Fruit fly (Drosophila melanogaster) whole organism, embryonic: ENCODE measurements around the gene Syx8.
A peak's percentile ranks its signal among the peaks of the same experiment; 100 is the strongest.

ENCODE experiments used
- Bdp1 ChIP-seq: fragments of 200-800 bp; sonication (Bioruptor generic); optimal IDR thresholded peaks from 3 replicates; lab custom pipeline; 2016; ENCODE audit warnings: missing biosample characterization, missing genetic modification characterization
- CG10209 ChIP-seq: fragments of 200-800 bp; sonication (Bioruptor generic); optimal IDR thresholded peaks from 3 replicates; lab custom pipeline; 2017; ENCODE audit warnings: missing biosample characterization, mild to moderate bottlenecking, missing genetic modification characterization, missing genetic modification reagents
- CG11456 ChIP-seq: fragments of 200-800 bp; sonication (Bioruptor generic); IDR thresholded peaks from 3 replicates; pipeline ENCODE4 v1.3.6; 2022; ENCODE audit warnings: missing biosample characterization, missing genetic modification characterization
- CG11560 ChIP-seq: fragments of 200-800 bp; sonication (Bioruptor generic); IDR thresholded peaks from 3 replicates; pipeline ENCODE4 v1.3.6; 2022; ENCODE audit warnings: missing biosample characterization, missing genetic modification characterization
- CG12236 ChIP-seq: fragments of 200-800 bp; sonication (Bioruptor generic); optimal IDR thresholded peaks from 2 replicates; lab custom pipeline; 2016; ENCODE audit warnings: missing biosample characterization, missing genetic modification characterization
- CG1233 ChIP-seq: fragments of 200-800 bp; sonication (Bioruptor generic); optimal IDR thresholded peaks from 4 replicates; lab custom pipeline; 2018; ENCODE audit warnings: missing biosample characterization, mild to moderate bottlenecking, missing genetic modification characterization
- CG1602 ChIP-seq: fragments of 200-800 bp; sonication (Bioruptor generic); optimal IDR thresholded peaks from 3 replicates; lab custom pipeline; 2016; ENCODE audit warnings: missing biosample characterization, missing genetic modification characterization
- CG16815 ChIP-seq: fragments of 200-800 bp; sonication (Bioruptor generic); optimal IDR thresholded peaks from 3 replicates; lab custom pipeline; 2017; ENCODE audit warnings: missing biosample characterization, mild to moderate bottlenecking, missing genetic modification characterization
- CG17328 ChIP-seq: fragments of 200-800 bp; sonication (Bioruptor generic); IDR thresholded peaks from 2 replicates; pipeline ENCODE4 v1.3.6; 2022; ENCODE audit warnings: missing biosample characterization, missing genetic modification characterization
- CG1792 ChIP-seq: fragments of 200-800 bp; sonication (Bioruptor generic); optimal IDR thresholded peaks from 2 replicates; lab custom pipeline; 2016; ENCODE audit warnings: missing biosample characterization, missing genetic modification characterization
- CG2116 ChIP-seq: fragments of 200-800 bp; sonication (Bioruptor generic); optimal IDR thresholded peaks from 3 replicates; lab custom pipeline; 2018; ENCODE audit warnings: missing biosample characterization, mild to moderate bottlenecking, missing genetic modification characterization
- CG30020 ChIP-seq: fragments of 200-800 bp; optimal IDR thresholded peaks from 2 replicates; lab custom pipeline; 2019; ENCODE audit warnings: missing biosample characterization, mild to moderate bottlenecking, missing genetic modification characterization, moderate library complexity
- CG3065 ChIP-seq: fragments of 200-800 bp; sonication (Bioruptor generic); optimal IDR thresholded peaks from 2 replicates; lab custom pipeline; 2016; ENCODE audit warnings: missing biosample characterization, missing genetic modification characterization
- CG31365 ChIP-seq: fragments of 200-800 bp; sonication (Bioruptor generic); optimal IDR thresholded peaks from 2 replicates; lab custom pipeline; 2018; ENCODE audit warnings: missing biosample characterization, mild to moderate bottlenecking, missing genetic modification characterization
- CG3281 ChIP-seq: fragments of 200-800 bp; sonication (Bioruptor generic); optimal IDR thresholded peaks from 3 replicates; lab custom pipeline; 2017; ENCODE audit warnings: missing biosample characterization, mild to moderate bottlenecking, missing genetic modification characterization
- CG3407 ChIP-seq: fragments of 200-800 bp; sonication (Bioruptor generic); optimal IDR thresholded peaks from 2 replicates; lab custom pipeline; 2018; ENCODE audit warnings: missing biosample characterization, mild to moderate bottlenecking, missing genetic modification characterization
- CG3838 ChIP-seq: fragments of 200-800 bp; sonication (Bioruptor generic); optimal IDR thresholded peaks from 3 replicates; lab custom pipeline; 2016; ENCODE audit warnings: missing biosample characterization, missing genetic modification characterization
- CG7556 ChIP-seq: fragments of 200-800 bp; sonication (Bioruptor generic); optimal IDR thresholded peaks from 2 replicates; lab custom pipeline; 2017; ENCODE audit warnings: missing biosample characterization, mild to moderate bottlenecking, missing genetic modification characterization
- CG7745 ChIP-seq: fragments of 200-800 bp; sonication (Bioruptor generic); optimal IDR thresholded peaks from 2 replicates; lab custom pipeline; 2018; ENCODE audit warnings: missing biosample characterization, mild to moderate bottlenecking, missing genetic modification characterization, moderate library complexity
- CG8290 ChIP-seq, 3 experiments: fragments of 200-800 bp; sonication (Bioruptor generic); optimal IDR thresholded peaks; 2 replicates each; lab custom pipeline; 2016 to 2019; ENCODE audit warnings: missing biosample characterization in 3 of 3, missing genetic modification characterization in 3 of 3, mild to moderate bottlenecking in 2 of 3, moderate library complexity in 1 of 3
- CG9932 ChIP-seq: fragments of 200-800 bp; sonication (Bioruptor generic); IDR thresholded peaks from 2 replicates; pipeline ENCODE4 v1.3.6; 2022; ENCODE audit warnings: missing biosample characterization, missing genetic modification characterization
- D ChIP-seq, 2 experiments: fragments of 200-800 bp in 1 of 2; fragments of >200 bp in 1 of 2; sonication (Bioruptor generic) in 1 of 2; optimal IDR thresholded peaks; 2 replicates in 1 of 2; 3 replicates in 1 of 2; lab custom pipeline; 2017; ENCODE audit warnings: mild to moderate bottlenecking in 1 of 2, missing biosample characterization in 1 of 2, missing genetic modification characterization in 1 of 2, missing genetic modification reagents in 1 of 2
- Dad ChIP-seq: fragments of 200-800 bp; sonication (Bioruptor generic); optimal IDR thresholded peaks from 3 replicates; lab custom pipeline; 2016; ENCODE audit warnings: missing biosample characterization, missing genetic modification characterization
- Dref ChIP-seq: fragments of 200-800 bp; sonication (Bioruptor generic); IDR thresholded peaks from 2 replicates; pipeline ENCODE4 v1.3.6; 2022; ENCODE audit warnings: missing biosample characterization, missing genetic modification characterization
- Drgx ChIP-seq: fragments of 200-800 bp; sonication (Bioruptor generic); IDR thresholded peaks from 2 replicates; pipeline ENCODE4 v1.3.6; 2022; ENCODE audit warnings: missing biosample characterization, missing genetic modification characterization
- E2f1 ChIP-seq: fragments of 200-800 bp; sonication (Bioruptor generic); IDR thresholded peaks from 2 replicates; pipeline ENCODE4 v1.3.6; 2022; ENCODE audit warnings: missing biosample characterization, missing genetic modification characterization
- Hmr ChIP-seq: fragments of 200-800 bp; sonication (Bioruptor generic); optimal IDR thresholded peaks from 3 replicates; lab custom pipeline; 2017; ENCODE audit warnings: mild to moderate bottlenecking, missing biosample characterization, missing genetic modification reagents, missing genetic modification characterization
- Lpt ChIP-seq: fragments of >200 bp; optimal IDR thresholded peaks from 2 replicates; lab custom pipeline; 2018; ENCODE audit warnings: missing biosample characterization, missing genetic modification characterization
- Neu2 ChIP-seq: fragments of 200-800 bp; sonication (Bioruptor generic); optimal IDR thresholded peaks from 3 replicates; lab custom pipeline; 2016; ENCODE audit warnings: missing biosample characterization, missing genetic modification characterization, borderline replicate concordance
- Oaz ChIP-seq: fragments of 200-800 bp; sonication (Bioruptor generic); IDR thresholded peaks from 2 replicates; pipeline ENCODE4 v1.3.6; 2022; ENCODE audit warnings: missing biosample characterization, missing genetic modification characterization
- PHDP ChIP-seq: fragments of 200-800 bp; sonication (Bioruptor generic); optimal IDR thresholded peaks from 3 replicates; lab custom pipeline; 2018; ENCODE audit warnings: missing biosample characterization, mild to moderate bottlenecking, missing genetic modification characterization, moderate library complexity
- Rx ChIP-seq: fragments of 200-800 bp; sonication (Bioruptor generic); IDR thresholded peaks from 2 replicates; pipeline ENCODE4 v1.3.6; 2022; ENCODE audit warnings: missing biosample characterization, missing genetic modification characterization
- Trl ChIP-seq, 3 experiments: fragments of >200 bp in 2 of 3; fragments of 200-800 bp in 1 of 3; sonication (Bioruptor generic) in 1 of 3; optimal IDR thresholded peaks; 2 replicates in 1 of 3; 3 replicates in 2 of 3; lab custom pipeline; 2016 to 2017; ENCODE audit warnings: missing biosample characterization in 1 of 3, missing genetic modification characterization in 1 of 3
- Vsx1 ChIP-seq: fragments of 200-800 bp; sonication (Bioruptor generic); optimal IDR thresholded peaks from 2 replicates; lab custom pipeline; 2017; ENCODE audit warnings: missing biosample characterization, mild to moderate bottlenecking, missing genetic modification characterization, missing genetic modification reagents
- Xbp1 ChIP-seq: fragments of 200-800 bp; sonication (Bioruptor generic); optimal IDR thresholded peaks from 3 replicates; lab custom pipeline; 2016; ENCODE audit warnings: missing biosample characterization, mild to moderate bottlenecking, missing genetic modification characterization
- abd-A ChIP-seq: fragments of 200-800 bp; sonication (Bioruptor generic); optimal IDR thresholded peaks from 3 replicates; lab custom pipeline; 2019; ENCODE audit warnings: missing biosample characterization, mild to moderate bottlenecking, missing genetic modification characterization, moderate library complexity
- ac ChIP-seq: fragments of 200-800 bp; sonication (Bioruptor generic); optimal IDR thresholded peaks from 3 replicates; lab custom pipeline; 2017; ENCODE audit warnings: missing biosample characterization, mild to moderate bottlenecking, missing genetic modification characterization
- az2 ChIP-seq: fragments of 200-800 bp; sonication (Bioruptor generic); optimal IDR thresholded peaks from 3 replicates; lab custom pipeline; 2016; ENCODE audit warnings: missing biosample characterization, missing genetic modification characterization
- bbx ChIP-seq: fragments of 200-800 bp; sonication (Bioruptor generic); IDR thresholded peaks from 2 replicates; pipeline ENCODE4 v1.3.6; 2022; ENCODE audit warnings: missing biosample characterization, missing genetic modification characterization; ENCODE audit not compliant: partially characterized antibody
- chn ChIP-seq: fragments of 200-800 bp; sonication (Bioruptor generic); optimal IDR thresholded peaks from 2 replicates; lab custom pipeline; 2016; ENCODE audit warnings: missing biosample characterization, missing genetic modification characterization
- crc ChIP-seq: fragments of 200-800 bp; sonication (Bioruptor generic); optimal IDR thresholded peaks from 2 replicates; lab custom pipeline; 2016; ENCODE audit warnings: missing biosample characterization, missing genetic modification characterization
- fd3F ChIP-seq: fragments of 200-800 bp; sonication (Bioruptor generic); optimal IDR thresholded peaks from 2 replicates; lab custom pipeline; 2018; ENCODE audit warnings: missing biosample characterization, mild to moderate bottlenecking, missing genetic modification characterization, moderate library complexity
- grau ChIP-seq: fragments of 200-800 bp; optimal IDR thresholded peaks from 3 replicates; lab custom pipeline; 2019; ENCODE audit warnings: missing biosample characterization, mild to moderate bottlenecking, missing genetic modification characterization, moderate library complexity
- jigr1 ChIP-seq: fragments of 200-800 bp; sonication (Bioruptor generic); IDR thresholded peaks from 3 replicates; pipeline ENCODE4 v1.3.6; 2022; ENCODE audit warnings: missing biosample characterization, missing genetic modification characterization
- sim ChIP-seq: fragments of 200-800 bp; sonication (Bioruptor generic); IDR thresholded peaks from 2 replicates; pipeline ENCODE4 v1.3.6; 2022; ENCODE audit warnings: missing biosample characterization, missing genetic modification characterization
- slou ChIP-seq: fragments of 200-800 bp; sonication (Bioruptor generic); optimal IDR thresholded peaks from 3 replicates; lab custom pipeline; 2016; ENCODE audit warnings: missing biosample characterization, missing genetic modification characterization
- so ChIP-seq: fragments of 200-800 bp; sonication (Bioruptor generic); IDR thresholded peaks from 3 replicates; pipeline ENCODE4 v1.3.6; 2022; ENCODE audit warnings: missing biosample characterization, missing genetic modification characterization
- toy ChIP-seq: fragments of 200-800 bp; sonication (Bioruptor generic); IDR thresholded peaks from 2 replicates; pipeline ENCODE4 v1.3.6; 2022; ENCODE audit warnings: missing biosample characterization, missing genetic modification characterization
- unc-4 ChIP-seq: fragments of 200-800 bp; sonication (Bioruptor generic); IDR thresholded peaks from 2 replicates; pipeline ENCODE4 v1.3.6; 2022; ENCODE audit warnings: missing biosample characterization, missing genetic modification characterization; ENCODE audit not compliant: partially characterized antibody
- z ChIP-seq: fragments of 200-800 bp; sonication (Bioruptor generic); IDR thresholded peaks from 3 replicates; pipeline ENCODE4 v1.3.6; 2022; ENCODE audit warnings: missing biosample characterization, missing genetic modification characterization
- zfh1 ChIP-seq: fragments of 200-800 bp; sonication (Bioruptor generic); IDR thresholded peaks from 3 replicates; pipeline ENCODE4 v1.3.6; 2022; ENCODE audit warnings: missing biosample characterization, missing genetic modification characterization

Gene Syx8

DNA sequence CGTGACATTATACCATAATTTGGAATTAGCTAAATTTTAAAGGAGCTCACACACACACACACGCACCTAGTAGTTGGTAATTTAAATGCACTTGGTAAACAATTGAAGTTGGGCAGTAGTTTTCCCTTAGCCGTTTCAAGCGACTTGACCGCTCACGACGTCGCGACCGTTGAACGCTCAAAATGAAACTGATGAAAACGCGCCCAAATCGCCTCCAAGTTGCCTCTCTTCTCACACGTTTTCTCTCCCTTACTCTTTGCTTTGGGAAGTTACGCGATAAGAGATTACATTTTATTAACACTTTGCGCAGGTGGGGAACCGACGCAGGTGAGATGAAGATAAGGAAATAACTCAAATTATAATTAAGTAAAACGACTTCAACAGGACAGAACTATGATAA is 14.6 kb downstream of the Syx8 start (continued):
- no peak for TF ChIP-seq abd-A
- no peak for TF ChIP-seq PHDP (tag; lab: Kevin White, UChicago)
- TF ChIP-seq Xbp1 (GFP tag; lab: Kevin White, UChicago) = no peak
- TF ChIP-seq Bdp1 (GFP tag; lab: Kevin White, UChicago) = no peak
- no peak for TF ChIP-seq E2f1
- no peak for TF ChIP-seq CG11560 (tag; lab: Robert Waterston, UW)
- no peak for TF ChIP-seq Rx (GFP tag; lab: Robert Waterston, UW)
- peak; percentile 60 to 81 for TF ChIP-seq Trl (optimal IDR thresholded peaks at IDR 0.05; lab: Kevin White, UChicago)
- no peak for TF ChIP-seq Trl (GFP tag; optimal IDR thresholded peaks at IDR 0.05; lab: Kevin White, UChicago)
- TF ChIP-seq CG3407 (GFP tag; lab: Kevin White, UChicago) = no peak
- TF ChIP-seq crc (GFP tag; lab: Kevin White, UChicago) = no peak
- no peak for TF ChIP-seq CG17328 (GFP tag; lab: Robert Waterston, UW)
- TF ChIP-seq CG7556 (GFP tag; lab: Kevin White, UChicago) = no peak
- TF ChIP-seq slou (GFP tag; lab: Kevin White, UChicago) = no peak
- no peak for TF ChIP-seq CG1602 (GFP tag; lab: Kevin White, UChicago)
- peak; percentile 84 for TF ChIP-seq CG7745
- TF ChIP-seq so (GFP tag; lab: Robert Waterston, UW) = peak; percentile 52; the same call in 2 of the 3 replicates
- no peak for TF ChIP-seq az2 (GFP tag; lab: Kevin White, UChicago)
- TF ChIP-seq CG11456 (GFP tag; lab: Robert Waterston, UW) = no peak
- no peak for TF ChIP-seq CG12236
- no peak for TF ChIP-seq CG2116 (GFP tag; lab: Kevin White, UChicago)
- no peak for TF ChIP-seq Neu2
- TF ChIP-seq D (optimal IDR thresholded peaks at IDR 0.05; lab: Kevin White, UChicago) = no peak
- no peak for TF ChIP-seq D (GFP tag; optimal IDR thresholded peaks at IDR 0.05; lab: Kevin White, UChicago)
- TF ChIP-seq sim (GFP tag; lab: Robert Waterston, UW) = no peak
- TF ChIP-seq Drgx = no peak
- no peak for TF ChIP-seq CG1792
- peak; percentile 11 for TF ChIP-seq grau (tag; lab: Kevin White, UChicago)
- TF ChIP-seq Oaz (GFP tag; lab: Robert Waterston, UW) = no peak
- TF ChIP-seq CG16815 = no peak
- TF ChIP-seq CG8290 (GFP tag; optimal IDR thresholded peaks at IDR 0.05; lab: Kevin White, UChicago) = no peak
- peak in 1 of 2 experiments; percentile 40 for TF ChIP-seq CG8290 (tag; optimal IDR thresholded peaks at IDR 0.05; lab: Kevin White, UChicago)
- TF ChIP-seq toy = no peak
- no peak for TF ChIP-seq CG9932 (GFP tag; lab: Robert Waterston, UW)
- TF ChIP-seq ac (GFP tag; lab: Kevin White, UChicago) = peak; percentile 33
- no peak for TF ChIP-seq chn (GFP tag; lab: Kevin White, UChicago)
- TF ChIP-seq fd3F (GFP tag; lab: Kevin White, UChicago) = no peak
- no peak for TF ChIP-seq Lpt (GFP tag; lab: Kevin White, UChicago)
- TF ChIP-seq Dad (GFP tag; lab: Kevin White, UChicago) = no peak
- peak; percentile 23; the same call in 1 of the 2 replicates for TF ChIP-seq unc-4 (GFP tag; lab: Robert Waterston, UW)
- TF ChIP-seq CG10209 = no peak
- no peak for TF ChIP-seq z
- TF ChIP-seq CG1233 = no peak
- TF ChIP-seq Dref (GFP tag; lab: Robert Waterston, UW) = no peak
- TF ChIP-seq bbx (GFP tag; lab: Robert Waterston, UW) = peak; percentile 47; the same call in 1 of the 2 replicates
- no peak for TF ChIP-seq CG3838 (GFP tag; lab: Kevin White, UChicago)
- TF ChIP-seq CG3281 (GFP tag; lab: Kevin White, UChicago) = no peak
- no peak for TF ChIP-seq CG30020
- TF ChIP-seq zfh1 (GFP tag; lab: Robert Waterston, UW) = no peak
- no peak for TF ChIP-seq Hmr
- TF ChIP-seq jigr1 (GFP tag; lab: Robert Waterston, UW) = no peak
- TF ChIP-seq Vsx1 = peak; percentile 16
- no peak for TF ChIP-seq CG31365 (tag; lab: Kevin White, UChicago)
- TF ChIP-seq CG3065 = no peak
